Worm (Caenorhabditis elegans) whole organism, mixed stage, embryonic: ENCODE data around the gene C15H11.10.

Source experiments
- M03D4.4 ChIP-seq: sonication (generic microtip); optimal IDR thresholded peaks from 2 replicates; lab custom pipeline; 2017; ENCODE audit warnings: mild to moderate bottlenecking, missing genetic modification characterization, missing compliant biosample characterization
- bed-3 ChIP-seq: fragments of 200-800 bp; sonication (Bioruptor generic); optimal IDR thresholded peaks from 3 replicates; lab custom pipeline; 2018; ENCODE audit warnings: mild to moderate bottlenecking, missing genetic modification characterization, moderate library complexity, missing compliant biosample characterization
- blmp-1 ChIP-seq: fragments of 150-350 bp; optimal IDR thresholded peaks from 2 replicates; lab custom pipeline; 2014; ENCODE audit warnings: missing biosample characterization, missing genetic modification characterization
- ceh-39 ChIP-seq: fragments of 150-350 bp; optimal IDR thresholded peaks from 2 replicates; lab custom pipeline; 2014; ENCODE audit warnings: missing biosample characterization, missing genetic modification characterization
- ceh-43 ChIP-seq: fragments of 200-800 bp; sonication (Bioruptor generic); optimal IDR thresholded peaks from 2 replicates; lab custom pipeline; 2018; ENCODE audit warnings: mild to moderate bottlenecking, missing genetic modification characterization, moderate library complexity, missing compliant biosample characterization
- ceh-83 ChIP-seq: fragments of 200-800 bp; sonication (Bioruptor generic); optimal IDR thresholded peaks from 2 replicates; lab custom pipeline; 2018; ENCODE audit warnings: mild to moderate bottlenecking, missing genetic modification characterization, missing compliant biosample characterization
- ces-1 ChIP-seq: fragments of 150-350 bp; optimal IDR thresholded peaks from 2 replicates; lab custom pipeline; 2014; ENCODE audit warnings: missing biosample characterization, missing genetic modification reagents, missing genetic modification characterization
- cnd-1 ChIP-seq: fragments of 200-800 bp; sonication (Bioruptor generic); optimal IDR thresholded peaks from 2 replicates; lab custom pipeline; 2018; ENCODE audit warnings: mild to moderate bottlenecking, missing genetic modification characterization, missing compliant biosample characterization
- elt-1 ChIP-seq: sonication (generic microtip); optimal IDR thresholded peaks from 2 replicates; lab custom pipeline; 2017; ENCODE audit warnings: missing genetic modification characterization, mild to moderate bottlenecking, missing compliant biosample characterization, antibody characterized with exemption, moderate library complexity, borderline replicate concordance; ENCODE audit not compliant: insufficient read depth
- elt-3 ChIP-seq: fragments of 150-350 bp; optimal IDR thresholded peaks from 2 replicates; lab custom pipeline; 2014; ENCODE audit warnings: missing biosample characterization, missing genetic modification characterization
- flh-1 ChIP-seq: fragments of 200-800 bp; sonication (Bioruptor generic); optimal IDR thresholded peaks from 2 replicates; lab custom pipeline; 2018; ENCODE audit warnings: mild to moderate bottlenecking, missing genetic modification characterization, moderate library complexity, missing compliant biosample characterization
- ham-2 ChIP-seq: fragments of 200-800 bp; sonication (Bioruptor generic); optimal IDR thresholded peaks from 2 replicates; lab custom pipeline; 2018; ENCODE audit warnings: mild to moderate bottlenecking, missing genetic modification characterization, missing compliant biosample characterization
- hlh-1 ChIP-seq: fragments of 150-350 bp; optimal IDR thresholded peaks from 2 replicates; lab custom pipeline; 2014; ENCODE audit warnings: missing biosample characterization, missing genetic modification reagents, missing genetic modification characterization
- lin-13 ChIP-seq: fragments of 150-350 bp; optimal IDR thresholded peaks from 2 replicates; lab custom pipeline; 2014; ENCODE audit warnings: missing biosample characterization, missing genetic modification characterization
- lin-32 ChIP-seq: fragments of 200-800 bp; sonication (Bioruptor generic); optimal IDR thresholded peaks from 2 replicates; lab custom pipeline; 2018; ENCODE audit warnings: mild to moderate bottlenecking, missing genetic modification characterization, missing compliant biosample characterization
- lsy-2 ChIP-seq: fragments of 150-350 bp; optimal IDR thresholded peaks from 2 replicates; lab custom pipeline; 2014; ENCODE audit warnings: missing biosample characterization, missing genetic modification characterization
- mab-5 ChIP-seq: fragments of 150-350 bp; optimal IDR thresholded peaks from 2 replicates; lab custom pipeline; 2014; ENCODE audit warnings: missing biosample characterization, missing genetic modification characterization
- mep-1 ChIP-seq: fragments of 150-350 bp; optimal IDR thresholded peaks from 2 replicates; lab custom pipeline; 2017; ENCODE audit warnings: missing biosample characterization, missing genetic modification reagents, missing genetic modification characterization, inconsistent platforms
- mls-2 ChIP-seq: sonication (generic microtip); optimal IDR thresholded peaks from 2 replicates; lab custom pipeline; 2016; ENCODE audit warnings: mild to moderate bottlenecking, missing genetic modification characterization, moderate library complexity, missing compliant biosample characterization
- nhr-12 ChIP-seq: fragments of 150-350 bp; optimal IDR thresholded peaks from 2 replicates; lab custom pipeline; 2014; ENCODE audit warnings: missing biosample characterization, missing genetic modification characterization
- nhr-237 ChIP-seq: fragments of 150-350 bp; optimal IDR thresholded peaks from 2 replicates; lab custom pipeline; 2014; ENCODE audit warnings: missing biosample characterization, missing genetic modification characterization
- nhr-28 ChIP-seq: fragments of 150-350 bp; optimal IDR thresholded peaks from 2 replicates; lab custom pipeline; 2014; ENCODE audit warnings: missing biosample characterization, missing genetic modification characterization
- nhr-76 ChIP-seq: sonication (generic microtip); optimal IDR thresholded peaks from 2 replicates; lab custom pipeline; 2017; ENCODE audit warnings: missing biosample characterization, missing genetic modification characterization
- pha-4 ChIP-seq: fragments of 150-350 bp; optimal IDR thresholded peaks from 2 replicates; lab custom pipeline; 2018; ENCODE audit warnings: missing biosample characterization, missing genetic modification reagents, missing genetic modification characterization
- sem-2 ChIP-seq: fragments of 200-800 bp; sonication (Bioruptor generic); optimal IDR thresholded peaks from 2 replicates; lab custom pipeline; 2018; ENCODE audit warnings: mild to moderate bottlenecking, missing genetic modification characterization, missing compliant biosample characterization
- snpc-4 ChIP-seq: fragments of 150-350 bp; optimal IDR thresholded peaks from 2 replicates; lab custom pipeline; 2014; ENCODE audit warnings: missing biosample characterization, missing genetic modification characterization
- sptf-1 ChIP-seq: sonication (generic microtip); optimal IDR thresholded peaks from 2 replicates; lab custom pipeline; 2017; ENCODE audit warnings: mild to moderate bottlenecking, missing genetic modification characterization, moderate library complexity, missing compliant biosample characterization
- tbx-8 ChIP-seq: fragments of 200-800 bp; sonication (Bioruptor generic); optimal IDR thresholded peaks from 2 replicates; lab custom pipeline; 2018; ENCODE audit warnings: mild to moderate bottlenecking, missing genetic modification characterization, moderate library complexity, missing compliant biosample characterization
- unc-120 ChIP-seq: sonication (generic microtip); optimal IDR thresholded peaks from 2 replicates; lab custom pipeline; 2017; ENCODE audit warnings: missing genetic modification characterization, missing compliant biosample characterization; ENCODE audit not compliant: poor library complexity, severe bottlenecking
- unc-39 ChIP-seq: fragments of 150-350 bp; optimal IDR thresholded peaks from 2 replicates; lab custom pipeline; 2014; ENCODE audit warnings: missing biosample characterization, missing genetic modification characterization
- unc-62 ChIP-seq: fragments of 150-350 bp; optimal IDR thresholded peaks from 2 replicates; lab custom pipeline; 2014; ENCODE audit warnings: missing biosample characterization, missing genetic modification reagents, missing genetic modification characterization
- zip-8 ChIP-seq: fragments of 150-350 bp; optimal IDR thresholded peaks from 2 replicates; lab custom pipeline; 2014; ENCODE audit warnings: missing biosample characterization, missing genetic modification characterization
- ztf-11 ChIP-seq: fragments of 150-350 bp; optimal IDR thresholded peaks from 2 replicates; lab custom pipeline; 2014; ENCODE audit warnings: missing biosample characterization, missing genetic modification characterization

C15H11.10 gene

DNA sequence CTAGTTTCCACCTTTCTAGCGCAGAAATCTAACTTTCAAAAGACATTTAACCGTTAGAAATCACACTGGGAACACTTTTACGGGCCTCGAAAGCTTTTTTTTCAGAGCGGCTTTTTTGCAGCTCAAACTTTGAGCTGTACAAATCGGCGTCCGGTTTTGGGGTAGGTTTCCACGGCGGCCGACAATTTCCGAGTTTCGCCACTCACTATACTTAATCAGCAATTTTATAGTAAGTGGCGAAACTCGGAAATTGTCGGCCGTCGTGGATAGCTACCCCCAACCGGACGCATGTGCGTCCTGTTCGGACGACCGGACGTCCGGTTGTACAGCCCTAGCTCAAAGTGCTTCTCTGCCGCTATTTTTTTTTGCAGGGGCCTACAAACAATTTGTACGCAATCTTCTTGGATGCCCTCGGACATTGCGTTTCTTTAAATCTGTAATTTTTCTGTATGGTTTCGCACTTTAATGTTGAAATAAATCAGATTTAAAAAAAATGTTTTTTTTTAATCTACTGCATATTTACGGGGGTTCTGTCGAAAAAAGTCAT is 4.3 kb downstream of the C15H11.10 start:
- TF ChIP-seq zip-8 (tag; lab: Kevin White, UChicago): no peak
- TF ChIP-seq unc-120: no peak
- TF ChIP-seq sptf-1: no peak
- no peak for TF ChIP-seq nhr-12 (tag; lab: Kevin White, UChicago)
- no peak for TF ChIP-seq sem-2
- TF ChIP-seq snpc-4 (tag; lab: Kevin White, UChicago): no peak

DNA sequence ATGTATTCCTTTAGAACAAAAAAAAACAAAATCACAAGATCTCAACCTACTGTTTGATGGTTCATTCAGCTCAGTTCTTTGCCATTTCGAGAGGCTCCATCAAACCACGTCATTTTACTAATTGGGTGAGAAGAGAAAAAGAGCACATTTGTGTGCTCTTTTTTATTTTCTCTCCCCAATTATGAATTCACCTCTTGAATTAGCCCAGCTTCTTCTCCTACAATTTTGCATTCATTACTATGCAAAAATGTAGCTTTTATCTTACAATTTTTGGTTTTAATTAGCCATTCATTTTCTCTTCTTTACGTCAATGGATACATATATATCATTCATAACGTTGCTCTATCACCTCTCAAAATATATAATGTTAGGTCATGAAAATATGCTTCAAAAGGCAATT is 13.7 kb downstream of the C15H11.10 start:
- no peak for TF ChIP-seq mep-1 (tag; lab: Kevin White, UChicago)
- TF ChIP-seq sptf-1: no peak
- no peak for TF ChIP-seq M03D4.4 (tag; lab: Kevin White, UChicago)
- TF ChIP-seq ceh-39 (tag; lab: Kevin White, UChicago): no peak
- no peak for TF ChIP-seq lin-13 (tag; lab: Kevin White, UChicago)
- no peak for TF ChIP-seq nhr-76
- TF ChIP-seq elt-3 (tag; lab: Kevin White, UChicago): no peak
- TF ChIP-seq ham-2: no peak
- no peak for TF ChIP-seq elt-1 (tag; lab: Kevin White, UChicago)
- no peak for TF ChIP-seq hlh-1
- no peak for TF ChIP-seq flh-1 (GFP tag; lab: Kevin White, UChicago)

DNA sequence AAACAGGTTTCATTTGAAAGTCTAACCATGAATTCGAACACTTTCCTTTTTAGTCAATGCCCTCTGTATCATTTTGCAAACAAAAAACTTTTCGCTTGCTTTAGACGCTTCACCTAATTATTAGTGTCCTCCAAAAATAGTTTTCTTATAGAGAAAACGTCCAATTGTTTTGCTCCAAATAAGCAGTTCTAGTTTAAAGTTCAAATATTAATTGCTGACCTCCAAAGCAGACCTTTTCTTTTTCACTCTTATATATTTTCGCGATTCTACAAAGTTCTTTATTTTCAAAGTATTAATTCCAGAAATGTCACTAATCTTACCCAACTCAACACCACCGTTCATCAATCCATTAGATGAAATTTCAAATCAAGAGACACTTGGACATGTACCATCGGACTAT is 16.8 kb downstream of the C15H11.10 start, which contains the start of gene gnrr-2:
TSS of gene gnrr-2 (plus strand) at position 301 of the 400 bp plus-strand sequence.
- no peak for TF ChIP-seq ceh-83 (GFP tag; lab: Kevin White, UChicago)
- no peak for TF ChIP-seq mls-2 (tag; lab: Kevin White, UChicago)
- TF ChIP-seq nhr-76: no peak
- TF ChIP-seq sem-2: no peak
- TF ChIP-seq nhr-237 (tag; lab: Kevin White, UChicago): no peak
- no peak for TF ChIP-seq cnd-1 (tag; lab: Kevin White, UChicago)
- TF ChIP-seq nhr-28: no peak
- TF ChIP-seq blmp-1 (tag; lab: Kevin White, UChicago): no peak
- TF ChIP-seq mep-1 (tag; lab: Kevin White, UChicago): no peak
- TF ChIP-seq ces-1 (GFP tag; lab: Kevin White, UChicago): no peak
- no peak for TF ChIP-seq mab-5 (tag; lab: Kevin White, UChicago)
- no peak for TF ChIP-seq sptf-1
- no peak for TF ChIP-seq zip-8 (tag; lab: Kevin White, UChicago)
- no peak for TF ChIP-seq bed-3
- TF ChIP-seq lin-32: no peak
- TF ChIP-seq snpc-4 (tag; lab: Kevin White, UChicago): no peak
- TF ChIP-seq lin-13 (tag; lab: Kevin White, UChicago): no peak

DNA sequence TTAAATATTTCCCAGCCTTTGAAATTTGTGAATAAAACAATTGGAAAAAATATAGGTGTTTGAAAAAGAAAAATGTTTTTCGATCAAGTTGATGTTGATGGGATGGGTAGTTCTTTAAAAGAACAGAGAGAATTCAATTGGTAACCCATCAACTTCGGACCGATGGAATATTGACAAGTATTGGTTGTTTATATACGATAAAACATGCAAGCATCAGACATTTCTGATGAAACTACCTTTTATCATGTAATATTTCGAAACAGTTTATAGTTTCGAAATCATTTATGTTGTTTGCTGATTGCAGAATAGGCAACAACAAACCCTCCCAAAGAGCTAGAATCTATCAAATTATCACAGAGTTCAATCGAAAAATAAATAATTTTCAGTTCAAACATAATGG is 18.0 kb downstream of the C15H11.10 start:
- TF ChIP-seq ztf-11 (tag; lab: Kevin White, UChicago) (no peak), sptf-1 (no peak), unc-39 (no peak), unc-120 (no peak), mls-2 (tag; lab: Kevin White, UChicago) (no peak), hlh-1 (no peak), elt-1 (tag; lab: Kevin White, UChicago) (no peak), nhr-76 (no peak), lsy-2 (no peak), ceh-43 (GFP tag; lab: Kevin White, UChicago) (no peak), ham-2 (no peak), flh-1 (GFP tag; lab: Kevin White, UChicago) (no peak), M03D4.4 (tag; lab: Kevin White, UChicago) (no peak)

DNA sequence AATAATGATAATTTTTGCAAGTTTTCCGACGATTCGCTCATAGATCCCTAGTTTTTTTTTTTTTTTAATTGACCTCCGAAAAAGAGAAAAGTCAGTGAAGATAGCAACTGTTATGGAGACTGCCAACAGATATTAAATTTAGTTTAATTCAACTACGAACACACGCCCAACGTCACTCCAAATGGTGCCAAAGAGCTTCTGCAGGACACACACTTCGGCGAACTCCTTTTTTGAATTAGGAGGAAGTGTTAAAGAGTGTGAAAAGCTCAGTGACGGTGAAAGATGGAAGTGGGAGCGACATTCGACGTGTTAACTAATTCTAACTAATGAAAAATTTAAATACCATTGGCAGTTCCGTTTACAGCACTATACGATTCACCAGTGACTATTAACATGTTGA is 20.1 kb downstream of the C15H11.10 start:
- TF ChIP-seq ham-2 (no peak), ces-1 (GFP tag; lab: Kevin White, UChicago) (no peak), mep-1 (tag; lab: Kevin White, UChicago) (no peak), tbx-8 (GFP tag; lab: Kevin White, UChicago) (no peak), pha-4 (no peak), elt-3 (tag; lab: Kevin White, UChicago) (no peak), unc-62 (GFP tag; lab: Kevin White, UChicago) (no peak), mab-5 (tag; lab: Kevin White, UChicago) (no peak), unc-120 (no peak), nhr-237 (tag; lab: Kevin White, UChicago) (no peak), ceh-39 (tag; lab: Kevin White, UChicago) (no peak), M03D4.4 (tag; lab: Kevin White, UChicago) (no peak), snpc-4 (tag; lab: Kevin White, UChicago) (no peak), blmp-1 (tag; lab: Kevin White, UChicago) (no peak), ztf-11 (tag; lab: Kevin White, UChicago) (no peak)
